Fruit fly (Drosophila melanogaster) whole organism, pupa: ENCODE results near the gene CG12811.

ENCODE experiments used
- CG10348 ChIP-seq: fragments of 200-800 bp; sonication (Bioruptor generic); IDR thresholded peaks from 2 replicates; pipeline ENCODE4 v1.3.6; 2022; ENCODE audit warnings: missing biosample characterization, missing genetic modification characterization
- CG12605 ChIP-seq: fragments of 200-800 bp; sonication (Bioruptor generic); IDR thresholded peaks from 2 replicates; pipeline ENCODE4 v1.3.6; 2022; ENCODE audit warnings: missing biosample characterization, missing genetic modification characterization
- CG13204 ChIP-seq: fragments of 200-800 bp; sonication (Bioruptor generic); optimal IDR thresholded peaks from 2 replicates; lab custom pipeline; 2018; ENCODE audit warnings: missing biosample characterization, mild to moderate bottlenecking, missing genetic modification characterization, moderate library complexity
- CG14655 ChIP-seq: fragments of 200-800 bp; sonication (Bioruptor generic); optimal IDR thresholded peaks from 3 replicates; lab custom pipeline; 2017; ENCODE audit warnings: mild to moderate bottlenecking, missing biosample characterization, missing genetic modification reagents, missing genetic modification characterization
- CG15710 ChIP-seq: fragments of 200-800 bp; sonication (Bioruptor generic); optimal IDR thresholded peaks from 2 replicates; lab custom pipeline; 2018; ENCODE audit warnings: missing biosample characterization, mild to moderate bottlenecking, missing genetic modification characterization, moderate library complexity
- CG17806 ChIP-seq: fragments of 200-800 bp; sonication (Bioruptor generic); optimal IDR thresholded peaks from 2 replicates; lab custom pipeline; 2018; ENCODE audit warnings: missing biosample characterization, mild to moderate bottlenecking, missing genetic modification characterization, moderate library complexity
- CG32121 ChIP-seq: fragments of 200-800 bp; sonication (Bioruptor generic); IDR thresholded peaks from 2 replicates; pipeline ENCODE4 v1.3.6; 2022; ENCODE audit warnings: missing biosample characterization, missing genetic modification characterization
- CG34367 ChIP-seq: fragments of 200-800 bp; sonication (Bioruptor generic); optimal IDR thresholded peaks from 2 replicates; lab custom pipeline; 2018; ENCODE audit warnings: missing biosample characterization, mild to moderate bottlenecking, missing genetic modification characterization
- CG4496 ChIP-seq: fragments of 200-800 bp; sonication (Bioruptor generic); IDR thresholded peaks from 3 replicates; pipeline ENCODE4 v1.3.6; 2022; ENCODE audit warnings: missing biosample characterization, missing genetic modification characterization
- CG8159 ChIP-seq: fragments of 200-800 bp; sonication (Bioruptor generic); optimal IDR thresholded peaks from 3 replicates; lab custom pipeline; 2018; ENCODE audit warnings: missing biosample characterization, mild to moderate bottlenecking, missing genetic modification characterization, moderate library complexity
- CG8301 ChIP-seq: fragments of 200-800 bp; sonication (Bioruptor generic); optimal IDR thresholded peaks from 2 replicates; lab custom pipeline; 2018; ENCODE audit warnings: missing biosample characterization, mild to moderate bottlenecking, missing genetic modification characterization
- CG9948 ChIP-seq: fragments of 200-800 bp; sonication (Bioruptor generic); optimal IDR thresholded peaks from 2 replicates; lab custom pipeline; 2018; ENCODE audit warnings: missing biosample characterization, mild to moderate bottlenecking, missing genetic modification characterization, moderate library complexity
- D1 ChIP-seq: fragments of 200-800 bp; sonication (Bioruptor generic); optimal IDR thresholded peaks from 2 replicates; lab custom pipeline; 2018; ENCODE audit warnings: missing biosample characterization, mild to moderate bottlenecking, missing genetic modification characterization, moderate library complexity
- EcR ChIP-seq: fragments of 200-800 bp; sonication (Bioruptor generic); optimal IDR thresholded peaks from 3 replicates; lab custom pipeline; 2019; ENCODE audit warnings: missing biosample characterization, missing genetic modification characterization, mild to moderate bottlenecking, moderate library complexity, missing genetic modification reagents
- Ets98B ChIP-seq: fragments of 200-800 bp; sonication (Bioruptor generic); IDR thresholded peaks from 2 replicates; pipeline ENCODE4 v1.3.6; 2022; ENCODE audit warnings: missing biosample characterization, missing genetic modification characterization
- Pif1A ChIP-seq: fragments of 200-800 bp; sonication (Bioruptor generic); optimal IDR thresholded peaks from 3 replicates; lab custom pipeline; 2016; ENCODE audit warnings: missing biosample characterization, missing genetic modification characterization
- Pif1B ChIP-seq: fragments of 200-800 bp; sonication (Bioruptor generic); optimal IDR thresholded peaks from 3 replicates; lab custom pipeline; 2016; ENCODE audit warnings: missing biosample characterization, missing genetic modification characterization
- fd96Ca ChIP-seq: fragments of 200-800 bp; sonication (Bioruptor generic); IDR thresholded peaks from 3 replicates; pipeline ENCODE4 v1.3.6; 2022; ENCODE audit warnings: missing biosample characterization, missing genetic modification characterization
- gl ChIP-seq: fragments of 200-800 bp; sonication (Bioruptor generic); optimal IDR thresholded peaks from 2 replicates; lab custom pipeline; 2018; ENCODE audit warnings: missing biosample characterization, mild to moderate bottlenecking, missing genetic modification characterization
- rn ChIP-seq: fragments of 200-800 bp; sonication (Bioruptor generic); IDR thresholded peaks from 2 replicates; pipeline ENCODE4 v1.3.6; 2022; ENCODE audit warnings: missing biosample characterization, missing genetic modification characterization

The CG12811 gene

dm6 chr3R:10035765-10036164 lies 12.8 kb downstream of the CG12811 start:
- no peak for TF ChIP-seq CG32121 (GFP tag; lab: Robert Waterston, UW)
- no peak for TF ChIP-seq CG9948 (tag; lab: Kevin White, UChicago)

- TF ChIP-seq CG32121 (GFP tag; lab: Robert Waterston, UW) = no peak
- TF ChIP-seq EcR (GFP tag; lab: Kevin White, UChicago) = peak; percentile 82
- peak; percentile 11 for TF ChIP-seq CG14655 (GFP tag; lab: Kevin White, UChicago)
- TF ChIP-seq CG4496 (GFP tag; lab: Robert Waterston, UW) = peak; percentile 27; the same call in 1 of the 3 replicates
- TF ChIP-seq, all 21 proteins: peak for 3
Measured at dm6 chr3R:10034995-10035446, 13.6 kb downstream of the CG12811 start.

dm6 chr3R:10032951-10033720 lies 15.5 kb downstream of the CG12811 start:
- no peak for TF ChIP-seq CG13204 (GFP tag; lab: Kevin White, UChicago)
- no peak for TF ChIP-seq CG8301 (tag; lab: Kevin White, UChicago)
- no peak for TF ChIP-seq D1
- no peak for TF ChIP-seq CG10348 (GFP tag; lab: Robert Waterston, UW)
- no peak for TF ChIP-seq Pif1B (GFP tag; lab: Kevin White, UChicago)
- TF ChIP-seq rn (GFP tag; lab: Robert Waterston, UW) = no peak

- no peak for TF ChIP-seq CG9948 (tag; lab: Kevin White, UChicago)
- no peak for TF ChIP-seq CG15710 (tag; lab: Kevin White, UChicago)
- no peak for TF ChIP-seq gl (tag; lab: Kevin White, UChicago)
- TF ChIP-seq CG14655 (GFP tag; lab: Kevin White, UChicago) = no peak
- no peak for TF ChIP-seq D1
- TF ChIP-seq CG10348 (GFP tag; lab: Robert Waterston, UW) = no peak
- TF ChIP-seq CG8159 (tag; lab: Kevin White, UChicago) = no peak
- TF ChIP-seq CG13204 (GFP tag; lab: Kevin White, UChicago) = no peak
- TF ChIP-seq EcR (GFP tag; lab: Kevin White, UChicago) = no peak
Measured at dm6 chr3R:10031480-10031879, 17.1 kb downstream of the CG12811 start.

- peak; percentile 48 for TF ChIP-seq CG14655 (GFP tag; lab: Kevin White, UChicago)
- no peak for TF ChIP-seq CG13204 (GFP tag; lab: Kevin White, UChicago)
Measured at dm6 chr3R:10028378-10028777, 20.2 kb downstream of the CG12811 start.

- TF ChIP-seq rn (GFP tag; lab: Robert Waterston, UW) = no peak
- TF ChIP-seq Ets98B (GFP tag; lab: Robert Waterston, UW) = no peak
- no peak for TF ChIP-seq CG34367
- no peak for TF ChIP-seq CG15710 (tag; lab: Kevin White, UChicago)
- TF ChIP-seq D1 = no peak
- no peak for TF ChIP-seq CG13204 (GFP tag; lab: Kevin White, UChicago)
- TF ChIP-seq CG10348 (GFP tag; lab: Robert Waterston, UW) = no peak
- TF ChIP-seq CG9948 (tag; lab: Kevin White, UChicago) = no peak
- TF ChIP-seq EcR (GFP tag; lab: Kevin White, UChicago) = no peak
- TF ChIP-seq Pif1B (GFP tag; lab: Kevin White, UChicago) = no peak
- TF ChIP-seq CG14655 (GFP tag; lab: Kevin White, UChicago) = no peak
- TF ChIP-seq CG12605 (GFP tag; lab: Robert Waterston, UW) = no peak
- TF ChIP-seq Pif1A (GFP tag; lab: Kevin White, UChicago) = no peak
- no peak for TF ChIP-seq CG17806 (tag; lab: Kevin White, UChicago)
Measured at dm6 chr3R:10025050-10025449, 23.5 kb downstream of the CG12811 start, which contains the start of gene CG31407. Gene CG31407 (minus strand): TSS chr3R:10025150.

- TF ChIP-seq fd96Ca (GFP tag; lab: Robert Waterston, UW) = 0 out of 3 replicates have a peak, but pooled peaks have one; percentile 24
- no peak for TF ChIP-seq EcR (GFP tag; lab: Kevin White, UChicago)
Measured at dm6 chr3R:10024032-10024712, 24.4 kb downstream of the CG12811 start.
